Fruit fly (Drosophila melanogaster) whole organism: ENCODE data around the gene Kul.

Experiments
- Dll ChIP-seq: fragments of >200 bp; optimal IDR thresholded peaks from 2 replicates; lab custom pipeline; 2017
- psq ChIP-seq: fragments of >200 bp; optimal IDR thresholded peaks from 2 replicates; lab custom pipeline; 2017

DNA sequence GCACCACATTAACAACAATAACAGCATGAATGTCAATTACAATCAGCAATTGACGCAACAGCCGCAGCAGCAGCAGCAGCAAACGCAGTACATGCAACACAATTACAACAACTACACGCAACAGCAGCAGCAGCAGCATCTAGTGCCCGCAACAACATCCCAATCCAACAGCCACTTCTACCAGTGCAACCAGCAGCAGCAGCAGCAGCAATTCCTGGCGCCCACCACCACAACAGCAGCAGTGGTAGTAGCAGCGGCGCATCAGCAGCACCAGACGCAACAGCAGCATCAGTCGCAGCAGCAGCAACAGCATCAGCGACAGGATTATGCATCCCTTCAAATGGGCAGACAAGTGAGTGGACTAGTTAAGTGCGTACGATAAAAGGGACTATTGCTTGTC, 41.6 kb downstream of the Kul start:
- TF ChIP-seq psq (lab: Kevin White, UChicago) (no peak), Dll (lab: Kevin White, UChicago) (no peak)
